Fruit fly (Drosophila melanogaster) whole organism, embryonic: Measurements from ENCODE around the gene PIG-Wb.

Experiments used
- CG10209 ChIP-seq: fragments of 200-800 bp; sonication (Bioruptor generic); optimal IDR thresholded peaks from 3 replicates; lab custom pipeline; 2017; ENCODE audit warnings: missing biosample characterization, mild to moderate bottlenecking, missing genetic modification characterization, missing genetic modification reagents
- CG10979 ChIP-seq: fragments of 200-800 bp; sonication (Bioruptor generic); optimal IDR thresholded peaks from 2 replicates; lab custom pipeline; 2018; ENCODE audit warnings: missing biosample characterization, mild to moderate bottlenecking, missing genetic modification characterization, moderate library complexity
- CG11398 ChIP-seq: fragments of 200-800 bp; sonication (Bioruptor generic); optimal IDR thresholded peaks from 2 replicates; lab custom pipeline; 2016; ENCODE audit warnings: missing biosample characterization, missing genetic modification characterization
- CG12155 ChIP-seq: fragments of 200-800 bp; sonication (Bioruptor generic); optimal IDR thresholded peaks from 3 replicates; lab custom pipeline; 2016; ENCODE audit warnings: missing biosample characterization, missing genetic modification characterization
- CG12299 ChIP-seq: fragments of 200-800 bp; sonication (Bioruptor generic); optimal IDR thresholded peaks from 2 replicates; lab custom pipeline; 2018; ENCODE audit warnings: missing biosample characterization, mild to moderate bottlenecking, missing genetic modification characterization
- CG13424 ChIP-seq: fragments of 200-800 bp; sonication (Bioruptor generic); optimal IDR thresholded peaks from 2 replicates; lab custom pipeline; 2019; ENCODE audit warnings: missing biosample characterization, mild to moderate bottlenecking, missing genetic modification characterization, moderate library complexity
- CG13894 ChIP-seq: fragments of 200-800 bp; sonication (Bioruptor generic); optimal IDR thresholded peaks from 3 replicates; lab custom pipeline; 2018; ENCODE audit warnings: missing biosample characterization, mild to moderate bottlenecking, missing genetic modification characterization, moderate library complexity
- CG1602 ChIP-seq: fragments of 200-800 bp; sonication (Bioruptor generic); optimal IDR thresholded peaks from 3 replicates; lab custom pipeline; 2016; ENCODE audit warnings: missing biosample characterization, missing genetic modification characterization
- CG1603 ChIP-seq: fragments of 200-800 bp; sonication (Bioruptor generic); optimal IDR thresholded peaks from 2 replicates; lab custom pipeline; 2019; ENCODE audit warnings: missing biosample characterization, mild to moderate bottlenecking, missing genetic modification characterization, moderate library complexity
- CG17359 ChIP-seq: fragments of 200-800 bp; sonication (Bioruptor generic); optimal IDR thresholded peaks from 3 replicates; lab custom pipeline; 2018; ENCODE audit warnings: missing biosample characterization, mild to moderate bottlenecking, missing genetic modification characterization, moderate library complexity
- CG17385 ChIP-seq: fragments of 200-800 bp; sonication (Bioruptor generic); optimal IDR thresholded peaks from 3 replicates; lab custom pipeline; 2018; ENCODE audit warnings: missing biosample characterization, mild to moderate bottlenecking, missing genetic modification characterization
- CG17802 ChIP-seq: fragments of 200-800 bp; sonication (Bioruptor generic); optimal IDR thresholded peaks from 2 replicates; lab custom pipeline; 2018; ENCODE audit warnings: missing biosample characterization, mild to moderate bottlenecking, missing genetic modification characterization, moderate library complexity
- CG2202 ChIP-seq: fragments of 200-800 bp; sonication (Bioruptor generic); optimal IDR thresholded peaks from 2 replicates; lab custom pipeline; 2018; ENCODE audit warnings: missing biosample characterization, mild to moderate bottlenecking, missing genetic modification characterization
- CG31224 ChIP-seq: fragments of 200-800 bp; sonication (Bioruptor generic); IDR thresholded peaks from 2 replicates; pipeline ENCODE4 v1.3.6; 2022; ENCODE audit warnings: missing biosample characterization, missing genetic modification characterization
- CG32767 ChIP-seq: fragments of 200-800 bp; sonication (Bioruptor generic); IDR thresholded peaks from 2 replicates; pipeline ENCODE4 v1.3.6; 2022; ENCODE audit warnings: missing biosample characterization, missing genetic modification characterization
- CG34224 ChIP-seq: fragments of 200-800 bp; sonication (Bioruptor generic); IDR thresholded peaks from 3 replicates; pipeline ENCODE4 v1.3.6; 2022; ENCODE audit warnings: missing biosample characterization, missing genetic modification characterization; ENCODE audit not compliant: partially characterized antibody
- CG4707 ChIP-seq: fragments of 200-800 bp; sonication (Bioruptor generic); optimal IDR thresholded peaks from 2 replicates; lab custom pipeline; 2018; ENCODE audit warnings: missing biosample characterization, mild to moderate bottlenecking, missing genetic modification characterization, moderate library complexity
- CG6689 ChIP-seq: fragments of 200-800 bp; sonication (Bioruptor generic); IDR thresholded peaks from 2 replicates; pipeline ENCODE4 v1.3.6; 2022; ENCODE audit warnings: missing biosample characterization, missing genetic modification characterization
- CG6854 ChIP-seq: fragments of 200-800 bp; sonication (Bioruptor generic); optimal IDR thresholded peaks from 3 replicates; lab custom pipeline; 2017; ENCODE audit warnings: missing biosample characterization, mild to moderate bottlenecking, missing genetic modification characterization
- CG9437 ChIP-seq: fragments of 200-800 bp; sonication (Bioruptor generic); optimal IDR thresholded peaks from 2 replicates; lab custom pipeline; 2018; ENCODE audit warnings: missing biosample characterization, mild to moderate bottlenecking, missing genetic modification characterization
- CG9876 ChIP-seq: fragments of 200-800 bp; sonication (Bioruptor generic); optimal IDR thresholded peaks from 2 replicates; lab custom pipeline; 2016; ENCODE audit warnings: missing biosample characterization, missing genetic modification characterization
- Camta ChIP-seq: fragments of 200-800 bp; sonication (Bioruptor generic); optimal IDR thresholded peaks from 2 replicates; lab custom pipeline; 2016; ENCODE audit warnings: missing biosample characterization, missing genetic modification characterization
- Dfd ChIP-seq, 2 experiments: fragments of >200 bp; optimal IDR thresholded peaks; 2 replicates each; lab custom pipeline; 2017; ENCODE audit warnings: missing biosample characterization in 2 of 2, missing genetic modification characterization in 2 of 2
- Dref ChIP-seq: fragments of 200-800 bp; sonication (Bioruptor generic); IDR thresholded peaks from 2 replicates; pipeline ENCODE4 v1.3.6; 2022; ENCODE audit warnings: missing biosample characterization, missing genetic modification characterization
- Ets97D ChIP-seq: fragments of 200-800 bp; sonication (Bioruptor generic); optimal IDR thresholded peaks from 3 replicates; lab custom pipeline; 2016; ENCODE audit warnings: missing biosample characterization, missing genetic modification characterization
- H15 ChIP-seq: fragments of 200-800 bp; sonication (Bioruptor generic); IDR thresholded peaks from 3 replicates; pipeline ENCODE4 v1.3.6; 2022; ENCODE audit warnings: missing biosample characterization, missing genetic modification characterization
- HLH3B ChIP-seq: fragments of 200-800 bp; sonication (Bioruptor generic); IDR thresholded peaks from 2 replicates; pipeline ENCODE4 v1.3.6; 2022; ENCODE audit warnings: missing biosample characterization, missing genetic modification characterization
- Hr39 ChIP-seq: fragments of >200 bp; optimal IDR thresholded peaks from 2 replicates; lab custom pipeline; 2017
- Kr ChIP-seq: fragments of 200-800 bp; sonication (Bioruptor generic); optimal IDR thresholded peaks from 2 replicates; lab custom pipeline; 2017; ENCODE audit warnings: missing biosample characterization, mild to moderate bottlenecking, missing genetic modification characterization
- Lhr ChIP-seq: fragments of 200-800 bp; sonication (Bioruptor generic); optimal IDR thresholded peaks from 3 replicates; lab custom pipeline; 2017; ENCODE audit warnings: mild to moderate bottlenecking, missing biosample characterization, missing genetic modification reagents, missing genetic modification characterization
- NC2β ChIP-seq: fragments of 200-800 bp; sonication (Bioruptor generic); optimal IDR thresholded peaks from 2 replicates; lab custom pipeline; 2016; ENCODE audit warnings: missing biosample characterization, missing genetic modification characterization
- NK7.1 ChIP-seq: fragments of 200-800 bp; sonication (Bioruptor generic); optimal IDR thresholded peaks from 3 replicates; lab custom pipeline; 2016; ENCODE audit warnings: missing biosample characterization, missing genetic modification characterization
- Nf-YB ChIP-seq: fragments of 200-800 bp; sonication (Bioruptor generic); optimal IDR thresholded peaks from 3 replicates; lab custom pipeline; 2019; ENCODE audit warnings: missing biosample characterization, mild to moderate bottlenecking, missing genetic modification characterization, moderate library complexity
- Stat92E ChIP-seq, 3 experiments: fragments of >200 bp in 2 of 3; fragments of 200-800 bp in 1 of 3; sonication (Bioruptor generic) in 1 of 3; optimal IDR thresholded peaks; 2 replicates each; lab custom pipeline; 2017 to 2019; ENCODE audit warnings: missing biosample characterization in 3 of 3, missing genetic modification characterization in 3 of 3, mild to moderate bottlenecking in 1 of 3, moderate library complexity in 1 of 3
- Tbp ChIP-seq: fragments of >200 bp; optimal IDR thresholded peaks from 2 replicates; lab custom pipeline; 2018; ENCODE audit warnings: missing biosample characterization, missing genetic modification characterization
- ab ChIP-seq: fragments of 200-800 bp; sonication (Bioruptor generic); optimal IDR thresholded peaks from 2 replicates; lab custom pipeline; 2016; ENCODE audit warnings: missing biosample characterization, missing genetic modification characterization
- ara ChIP-seq: fragments of 200-800 bp; sonication (Bioruptor generic); IDR thresholded peaks from 2 replicates; pipeline ENCODE4 v1.3.6; 2022; ENCODE audit warnings: missing biosample characterization, missing genetic modification characterization
- chn ChIP-seq: fragments of 200-800 bp; sonication (Bioruptor generic); optimal IDR thresholded peaks from 2 replicates; lab custom pipeline; 2016; ENCODE audit warnings: missing biosample characterization, missing genetic modification characterization
- gce ChIP-seq: fragments of 200-800 bp; sonication (Bioruptor generic); IDR thresholded peaks from 3 replicates; pipeline ENCODE4 v1.3.6; 2022; ENCODE audit warnings: missing biosample characterization, missing genetic modification characterization
- gcm ChIP-seq: fragments of 200-800 bp; sonication (Bioruptor generic); optimal IDR thresholded peaks from 2 replicates; lab custom pipeline; 2019; ENCODE audit warnings: missing biosample characterization, mild to moderate bottlenecking, missing genetic modification characterization, moderate library complexity
- hb ChIP-seq: fragments of 200-800 bp; sonication (Bioruptor generic); IDR thresholded peaks from 3 replicates; pipeline ENCODE4 v1.3.6; 2022; ENCODE audit warnings: missing biosample characterization, missing genetic modification characterization; ENCODE audit not compliant: partially characterized antibody
- knrl ChIP-seq: fragments of 200-800 bp; sonication (Bioruptor generic); IDR thresholded peaks from 3 replicates; pipeline ENCODE4 v1.3.6; 2022; ENCODE audit warnings: missing biosample characterization, missing genetic modification characterization; ENCODE audit not compliant: partially characterized antibody
- lov ChIP-seq, 2 experiments: fragments of 200-800 bp in 1 of 2; fragments of >200 bp in 1 of 2; sonication (Bioruptor generic) in 1 of 2; IDR thresholded peaks in 1 of 2; optimal IDR thresholded peaks in 1 of 2; 2 replicates in 1 of 2; 3 replicates in 1 of 2; pipeline versions ENCODE4 v1.3.6 to Lab custom; 2017 to 2022; ENCODE audit warnings: missing biosample characterization in 1 of 2, missing genetic modification characterization in 1 of 2
- nerfin-1 ChIP-seq: fragments of 200-800 bp; sonication (Bioruptor generic); optimal IDR thresholded peaks from 3 replicates; lab custom pipeline; 2019; ENCODE audit warnings: missing biosample characterization, mild to moderate bottlenecking, missing genetic modification characterization, moderate library complexity
- pb ChIP-seq: fragments of 200-800 bp; sonication (Bioruptor generic); optimal IDR thresholded peaks from 3 replicates; lab custom pipeline; 2016; ENCODE audit warnings: missing biosample characterization, missing genetic modification characterization
- phol ChIP-seq: fragments of 200-800 bp; sonication (Bioruptor generic); optimal IDR thresholded peaks from 3 replicates; lab custom pipeline; 2018; ENCODE audit warnings: missing biosample characterization, mild to moderate bottlenecking, missing genetic modification characterization, moderate library complexity
- ranshi ChIP-seq: fragments of 200-800 bp; sonication (Bioruptor generic); IDR thresholded peaks from 2 replicates; pipeline ENCODE4 v1.3.6; 2022; ENCODE audit warnings: missing biosample characterization, missing genetic modification characterization
- sens-2 ChIP-seq: fragments of 200-800 bp; sonication (Bioruptor generic); IDR thresholded peaks from 2 replicates; pipeline ENCODE4 v1.3.6; 2022; ENCODE audit warnings: missing biosample characterization, missing genetic modification characterization
- slp2 ChIP-seq: fragments of 200-800 bp; sonication (Bioruptor generic); optimal IDR thresholded peaks from 2 replicates; lab custom pipeline; 2016; ENCODE audit warnings: missing biosample characterization, missing genetic modification characterization
- zf30C ChIP-seq: fragments of 200-800 bp; sonication (Bioruptor generic); optimal IDR thresholded peaks from 3 replicates; lab custom pipeline; 2018; ENCODE audit warnings: missing biosample characterization, mild to moderate bottlenecking, missing genetic modification characterization
- zfh2 ChIP-seq: fragments of 200-800 bp; sonication (Bioruptor generic); optimal IDR thresholded peaks from 2 replicates; lab custom pipeline; 2016; ENCODE audit warnings: missing biosample characterization, missing genetic modification characterization

PIG-Wb gene

DNA sequence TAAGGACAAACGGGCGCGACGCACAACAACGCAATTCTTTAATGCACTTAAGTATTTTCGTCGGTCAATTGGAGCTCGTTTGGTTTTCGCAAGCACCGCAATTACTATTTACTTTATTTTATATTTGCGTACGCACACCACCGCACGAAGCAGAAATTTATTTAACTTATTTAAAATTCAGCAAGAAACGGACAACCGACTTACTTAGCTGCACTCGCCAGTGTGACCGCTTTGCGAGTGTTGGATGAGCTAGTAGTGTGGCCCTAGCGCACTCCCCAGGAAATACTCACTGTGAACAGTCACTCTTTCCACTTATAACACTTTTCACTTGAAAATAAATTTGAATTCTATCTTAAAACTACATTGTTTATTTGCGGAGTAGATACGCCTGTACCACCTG lies 7.0 kb downstream of the PIG-Wb start, which contains the start of gene drpr (continued):
- TF ChIP-seq phol (tag; lab: Kevin White, UChicago) (peak; percentile 20), NK7.1 (GFP tag; lab: Kevin White, UChicago) (peak; percentile 11), chn (no peak), Stat92E (GFP tag; optimal IDR thresholded peaks at IDR 0.05; lab: Kevin White, UChicago) (peak in 1 of 3 experiments; percentile 60), gce (no peak), Hr39 (lab: Kevin White, UChicago) (no peak), ranshi (no peak; the same call in 1 of the 2 replicates), CG10979 (peak; percentile 20), Dfd (GFP tag; optimal IDR thresholded peaks at IDR 0.05; lab: Kevin White, UChicago) (no peak), CG17385 (GFP tag; lab: Kevin White, UChicago) (peak; percentile 48), hb (GFP tag; lab: Robert Waterston, UW) (no peak), Lhr (GFP tag; lab: Kevin White, UChicago) (no peak), Camta (GFP tag; lab: Kevin White, UChicago) (no peak), CG12299 (tag; lab: Kevin White, UChicago) (peak; percentile 81), knrl (GFP tag; lab: Robert Waterston, UW) (peak; percentile 45; the same call in 1 of the 3 replicates), ab (GFP tag; lab: Kevin White, UChicago) (no peak), CG13894 (no peak), zfh2 (GFP tag; lab: Kevin White, UChicago) (no peak), Kr (GFP tag; lab: Kevin White, UChicago) (no peak), CG11398 (GFP tag; lab: Kevin White, UChicago) (no peak), CG10209 (GFP tag; lab: Kevin White, UChicago) (no peak), NC2β (GFP tag; lab: Kevin White, UChicago) (no peak), Nf-YB (GFP tag; lab: Kevin White, UChicago) (no peak), CG12155 (no peak), CG31224 (GFP tag; lab: Robert Waterston, UW) (no peak), lov (optimal IDR thresholded peaks at IDR 0.05; lab: Kevin White, UChicago) (no peak), lov (GFP tag; IDR thresholded peaks at IDR 0.05; lab: Robert Waterston, UW) (no peak), slp2 (GFP tag; lab: Kevin White, UChicago) (no peak), pb (GFP tag; lab: Kevin White, UChicago) (no peak), Tbp (GFP tag; lab: Kevin White, UChicago) (no peak), Dref (GFP tag; lab: Robert Waterston, UW) (peak; percentile 34), CG13424 (no peak), sens-2 (GFP tag; lab: Robert Waterston, UW) (no peak), CG2202 (peak; percentile 6), HLH3B (GFP tag; lab: Robert Waterston, UW) (no peak), ara (no peak), CG17802 (no peak), CG6689 (GFP tag; lab: Robert Waterston, UW) (no peak), CG34224 (GFP tag; lab: Robert Waterston, UW) (no peak), CG9876 (GFP tag; lab: Kevin White, UChicago) (no peak), CG32767 (no peak), CG1602 (no peak), zf30C (GFP tag; lab: Kevin White, UChicago) (peak; percentile 23), Ets97D (GFP tag; lab: Kevin White, UChicago) (peak; percentile 68), CG17359 (tag; lab: Kevin White, UChicago) (peak; percentile 21), gcm (GFP tag; lab: Kevin White, UChicago) (peak; percentile 18), nerfin-1 (peak; percentile 21), CG6854 (GFP tag; lab: Kevin White, UChicago) (no peak), H15 (no peak), CG9437 (GFP tag; lab: Kevin White, UChicago) (no peak), CG4707 (GFP tag; lab: Kevin White, UChicago) (peak; percentile 54), CG1603 (tag; lab: Kevin White, UChicago) (peak; percentile 79)
